1 fruit fly cellular context compared by ENCODE assay signal in the genomic region with DNA sequence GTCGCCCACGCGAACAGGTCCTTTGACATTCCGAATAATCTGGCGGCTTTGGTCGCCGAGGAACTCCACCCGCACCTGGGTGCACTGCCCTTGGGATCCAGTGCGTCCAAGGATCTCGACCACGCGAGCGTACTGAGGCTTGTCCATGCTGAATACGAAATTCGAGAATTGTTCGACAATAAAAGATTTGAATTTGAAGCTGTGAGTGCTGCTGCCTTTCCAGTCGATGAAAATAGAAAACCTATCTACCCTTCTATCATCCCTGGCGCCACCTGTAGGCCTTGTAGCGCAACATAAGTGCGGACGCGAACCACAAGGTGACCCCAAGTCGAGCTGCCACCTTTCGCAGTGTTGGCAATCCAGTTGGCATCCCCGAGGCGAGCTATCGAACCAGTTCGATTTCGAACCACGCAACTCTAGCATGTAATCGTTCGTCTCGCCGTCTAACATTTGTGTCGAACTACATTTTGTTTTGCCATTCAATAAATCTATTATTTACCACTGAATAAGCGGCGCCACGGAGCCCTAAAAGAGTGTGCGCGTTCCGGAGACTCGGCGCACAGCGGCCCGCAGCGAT.
TF ChIP-seq lines count a peak whose summit lies in the region.

Gene RpS28a, minus strand, starts transcription at position 197 of the 577 bp plus-strand sequence.
Gene Axn, plus strand, starts transcription at position 391 of the 577 bp plus-strand sequence.

TF ChIP-seq in whole organism, embryonic, 481 proteins besides CTCF, POLR2A, EP300 and RAD21 (continued from another document):
- peak; percentile 19 for TF ChIP-seq CoRest (tag; optimal IDR thresholded peaks at IDR 0.05; lab: Kevin White, UChicago)
- TF ChIP-seq Dll (GFP tag; IDR thresholded peaks at IDR 0.05; lab: Robert Waterston, UW; ENCODE audit: partially characterized antibody): peak; percentile 76; the same call in 3 of the 4 replicates
- no peak for TF ChIP-seq jigr1 (GFP tag; IDR thresholded peaks at IDR 0.05; lab: Robert Waterston, UW)
- no peak for TF ChIP-seq CG3407 (GFP tag; optimal IDR thresholded peaks at IDR 0.05; lab: Kevin White, UChicago)
- TF ChIP-seq ac (GFP tag; optimal IDR thresholded peaks at IDR 0.05; lab: Kevin White, UChicago): no peak
- no peak for TF ChIP-seq wor (GFP tag; IDR thresholded peaks at IDR 0.05; lab: Robert Waterston, UW)
- no peak for TF ChIP-seq CG6175 (GFP tag; IDR thresholded peaks at IDR 0.05; lab: Robert Waterston, UW)
- TF ChIP-seq CG7556 (GFP tag; optimal IDR thresholded peaks at IDR 0.05; lab: Kevin White, UChicago): no peak
- TF ChIP-seq en (GFP tag; optimal IDR thresholded peaks at IDR 0.05; lab: Kevin White, UChicago): no peak
- no peak for TF ChIP-seq chm (GFP tag; IDR thresholded peaks at IDR 0.05; lab: Robert Waterston, UW)
- no peak for TF ChIP-seq CG18619 (GFP tag; optimal IDR thresholded peaks at IDR 0.05; lab: Kevin White, UChicago)
- 0 out of 3 replicates have a peak, but pooled peaks have one; percentile 41 for TF ChIP-seq ken (GFP tag; IDR thresholded peaks at IDR 0.05; lab: Robert Waterston, UW)
- TF ChIP-seq CG4707 (GFP tag; optimal IDR thresholded peaks at IDR 0.05; lab: Kevin White, UChicago): no peak
- TF ChIP-seq Xrp1 (GFP tag; IDR thresholded peaks at IDR 0.05; lab: Robert Waterston, UW): no peak
- TF ChIP-seq HHEX (GFP tag; optimal IDR thresholded peaks at IDR 0.05; lab: Kevin White, UChicago): no peak
- TF ChIP-seq yki (optimal IDR thresholded peaks at IDR 0.05; lab: Kevin White, UChicago): no peak
- no peak for TF ChIP-seq CG14441 (GFP tag; IDR thresholded peaks at IDR 0.05; lab: Robert Waterston, UW)
- no peak for TF ChIP-seq Poxn (GFP tag; IDR thresholded peaks at IDR 0.05; lab: Robert Waterston, UW)
- no peak for TF ChIP-seq repo (GFP tag; optimal IDR thresholded peaks at IDR 0.05; lab: Kevin White, UChicago)
- TF ChIP-seq crp (GFP tag; optimal IDR thresholded peaks at IDR 0.05; lab: Kevin White, UChicago): peak in 1 of 2 experiments; percentile 54
- peak; percentile 66 for TF ChIP-seq NFAT (GFP tag; IDR thresholded peaks at IDR 0.05; lab: Robert Waterston, UW)
- no peak for TF ChIP-seq Mrtf (GFP tag; IDR thresholded peaks at IDR 0.05; lab: Robert Waterston, UW)
- TF ChIP-seq CG14710 (tag; optimal IDR thresholded peaks at IDR 0.05; lab: Kevin White, UChicago): peak; percentile 41
- TF ChIP-seq CG13287 (GFP tag; IDR thresholded peaks at IDR 0.05; lab: Robert Waterston, UW; ENCODE audit: partially characterized antibody): peak; percentile 57
- no peak for TF ChIP-seq caup (GFP tag; optimal IDR thresholded peaks at IDR 0.05; lab: Kevin White, UChicago; ENCODE audit: severe bottlenecking)
- TF ChIP-seq bowl (GFP tag; IDR thresholded peaks at IDR 0.05; lab: Robert Waterston, UW): no peak
- no peak for TF ChIP-seq CG6683 (GFP tag; optimal IDR thresholded peaks at IDR 0.05; lab: Kevin White, UChicago)
- no peak for TF ChIP-seq nerfin-1 (tag; optimal IDR thresholded peaks at IDR 0.05; lab: Kevin White, UChicago)
- peak; percentile 81 for TF ChIP-seq D (optimal IDR thresholded peaks at IDR 0.05; lab: Kevin White, UChicago)
- TF ChIP-seq D (GFP tag; optimal IDR thresholded peaks at IDR 0.05; lab: Kevin White, UChicago): no peak
- TF ChIP-seq sens (GFP tag; lab: Kevin White, UChicago): peak; percentile 77
- TF ChIP-seq TFAM (GFP tag; optimal IDR thresholded peaks at IDR 0.05; lab: Kevin White, UChicago): no peak
- no peak for TF ChIP-seq CG18599 (GFP tag; optimal IDR thresholded peaks at IDR 0.05; lab: Kevin White, UChicago)
- TF ChIP-seq aop (GFP tag; IDR thresholded peaks at IDR 0.05; lab: Robert Waterston, UW): no peak
- TF ChIP-seq pan (optimal IDR thresholded peaks at IDR 0.05; lab: Kevin White, UChicago): no peak
- TF ChIP-seq pan (GFP tag; optimal IDR thresholded peaks at IDR 0.05 in 1 of 2, IDR thresholded peaks at IDR 0.05 in 1 of 2): peak in 1 of 2 experiments; percentile 26
- no peak for TF ChIP-seq dimm (GFP tag; IDR thresholded peaks at IDR 0.05; lab: Robert Waterston, UW)
- no peak for TF ChIP-seq Dad (GFP tag; optimal IDR thresholded peaks at IDR 0.05; lab: Kevin White, UChicago)
- TF ChIP-seq dysf (GFP tag; IDR thresholded peaks at IDR 0.05; lab: Robert Waterston, UW): peak; percentile 37; the same call in 1 of the 3 replicates
- no peak for TF ChIP-seq Bdp1 (GFP tag; optimal IDR thresholded peaks at IDR 0.05; lab: Kevin White, UChicago)
- peak; percentile 86 for TF ChIP-seq CG6254 (GFP tag; optimal IDR thresholded peaks at IDR 0.05; lab: Kevin White, UChicago)
- peak; percentile 49 for TF ChIP-seq CHES-1-like (GFP tag; optimal IDR thresholded peaks at IDR 0.05; lab: Kevin White, UChicago)
- peak; percentile 37 for TF ChIP-seq phol (tag; optimal IDR thresholded peaks at IDR 0.05; lab: Kevin White, UChicago)
- TF ChIP-seq sim (GFP tag; IDR thresholded peaks at IDR 0.05; lab: Robert Waterston, UW): no peak
- TF ChIP-seq Dip2 (GFP tag; IDR thresholded peaks at IDR 0.05; lab: Robert Waterston, UW): no peak
- no peak for TF ChIP-seq ATbp (GFP tag; optimal IDR thresholded peaks at IDR 0.05; lab: Kevin White, UChicago)
- TF ChIP-seq lilli (GFP tag; optimal IDR thresholded peaks at IDR 0.05; lab: Kevin White, UChicago): peak; percentile 5
- peak; percentile 76 for TF ChIP-seq CG3847 (GFP tag; IDR thresholded peaks at IDR 0.05; lab: Robert Waterston, UW)
- TF ChIP-seq CG12155 (GFP tag; optimal IDR thresholded peaks at IDR 0.05; lab: Kevin White, UChicago): no peak
- TF ChIP-seq CG10959 (GFP tag; IDR thresholded peaks at IDR 0.05; lab: Robert Waterston, UW): no peak
- peak; percentile 64 for TF ChIP-seq HLHmδ (GFP tag; optimal IDR thresholded peaks at IDR 0.05; lab: Kevin White, UChicago)
- peak; percentile 24 for TF ChIP-seq mam (GFP tag; optimal IDR thresholded peaks at IDR 0.05; lab: Kevin White, UChicago)
- TF ChIP-seq CG12659 (GFP tag; optimal IDR thresholded peaks at IDR 0.05; lab: Kevin White, UChicago): peak; percentile 44
- no peak for TF ChIP-seq CG13296 (GFP tag; optimal IDR thresholded peaks at IDR 0.05; lab: Kevin White, UChicago)
- TF ChIP-seq Ets97D (GFP tag; optimal IDR thresholded peaks at IDR 0.05; lab: Kevin White, UChicago): peak; percentile 78
- peak; percentile 39 for TF ChIP-seq p53 (GFP tag; optimal IDR thresholded peaks at IDR 0.05; lab: Kevin White, UChicago)
- peak; percentile 31 for TF ChIP-seq CG9817 (tag; optimal IDR thresholded peaks at IDR 0.05; lab: Kevin White, UChicago)
- peak; percentile 1 for TF ChIP-seq gro (GFP tag; optimal IDR thresholded peaks at IDR 0.05; lab: Kevin White, UChicago)
- peak; percentile 32; the same call in 1 of the 3 replicates for TF ChIP-seq ci (GFP tag; IDR thresholded peaks at IDR 0.05; lab: Robert Waterston, UW)
- no peak for TF ChIP-seq Sry-β (GFP tag; optimal IDR thresholded peaks at IDR 0.05; lab: Kevin White, UChicago)
- TF ChIP-seq CG11695 (GFP tag; IDR thresholded peaks at IDR 0.05; lab: Robert Waterston, UW): no peak
- TF ChIP-seq Hsf (GFP tag; optimal IDR thresholded peaks at IDR 0.05; lab: Kevin White, UChicago): no peak
- TF ChIP-seq chif (GFP tag; optimal IDR thresholded peaks at IDR 0.05; lab: Kevin White, UChicago): peak in 1 of 2 experiments; percentile 31
- TF ChIP-seq CG11560 (tag; IDR thresholded peaks at IDR 0.05; lab: Robert Waterston, UW): no peak
- no peak for TF ChIP-seq CG9215 (GFP tag; IDR thresholded peaks at IDR 0.05; lab: Robert Waterston, UW)
- peak; percentile 49 for TF ChIP-seq B-H2 (GFP tag; optimal IDR thresholded peaks at IDR 0.05; lab: Kevin White, UChicago)
- TF ChIP-seq maf-S (GFP tag; optimal IDR thresholded peaks at IDR 0.05; lab: Kevin White, UChicago): peak; percentile 26
- no peak for TF ChIP-seq CG12769 (tag; optimal IDR thresholded peaks at IDR 0.05; lab: Kevin White, UChicago)
- TF ChIP-seq CG34224 (GFP tag; IDR thresholded peaks at IDR 0.05; lab: Robert Waterston, UW; ENCODE audit: partially characterized antibody): 0 out of 3 replicates have a peak, but pooled peaks have one; percentile 10
- no peak for TF ChIP-seq Doc2 (GFP tag; IDR thresholded peaks at IDR 0.05; lab: Robert Waterston, UW)
- no peak for TF ChIP-seq pb (GFP tag; optimal IDR thresholded peaks at IDR 0.05; lab: Kevin White, UChicago)
TF ChIP-seq in whole organism, embryonic: peak in this region for 109.
